Fruit fly (Drosophila melanogaster): ENCODE data around the gene CG46394.
A peak's percentile ranks its signal among the peaks of the same experiment; 100 is the strongest.

CG46394 gene

DNA sequence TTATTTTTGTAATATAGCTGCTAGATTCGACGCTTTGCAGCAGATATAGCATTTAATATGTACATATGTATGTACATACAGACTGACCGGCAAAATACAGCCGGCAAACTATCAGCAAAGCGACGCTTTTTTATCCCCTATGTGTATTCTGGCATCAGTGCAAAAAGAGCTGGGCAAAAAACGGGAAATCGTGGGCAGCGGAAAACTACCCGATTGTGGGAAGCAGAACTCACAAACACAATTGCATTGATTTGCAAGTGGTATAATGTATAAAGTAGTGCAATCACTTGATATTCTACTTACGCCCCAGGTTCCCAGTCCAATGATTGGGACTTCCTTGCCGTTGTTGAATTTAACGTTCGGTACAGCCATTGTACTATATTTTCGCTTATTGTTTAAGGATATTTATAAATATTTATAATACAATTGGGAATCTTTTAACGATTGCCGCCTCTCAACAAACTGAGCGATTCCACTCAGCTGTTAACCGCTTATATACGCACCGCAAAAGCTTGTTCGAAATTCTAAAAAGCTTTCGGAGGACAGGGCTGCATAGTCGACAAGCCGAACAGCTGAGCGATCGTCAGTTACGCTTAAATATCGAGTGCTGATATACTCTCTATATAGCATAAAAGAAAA, 23.2 kb downstream of the CG46394 start (continued):
- TF ChIP-seq B-H2 (GFP tag; optimal IDR thresholded peaks at IDR 0.05) (peak; percentile 15), gem (tag; optimal IDR thresholded peaks at IDR 0.05) (no peak), Fer1 (GFP tag; optimal IDR thresholded peaks at IDR 0.05) (peak; percentile 20), CG13296 (GFP tag; optimal IDR thresholded peaks at IDR 0.05) (peak; percentile 5), CG34224 (GFP tag; IDR thresholded peaks at IDR 0.05; ENCODE audit: partially characterized antibody) (peak; percentile 25; the same call in 1 of the 3 replicates), slbo (GFP tag; IDR thresholded peaks at IDR 0.05) (peak; percentile 25; the same call in 1 of the 2 replicates), chinmo (GFP tag; IDR thresholded peaks at IDR 0.05; ENCODE audit: partially characterized antibody) (peak; percentile 43; the same call in 1 of the 4 replicates), Sry-δ (GFP tag; optimal IDR thresholded peaks at IDR 0.05) (no peak), unc-4 (GFP tag; IDR thresholded peaks at IDR 0.05; ENCODE audit: partially characterized antibody) (peak; percentile 21; the same call in 1 of the 2 replicates), CG2199 (GFP tag; IDR thresholded peaks at IDR 0.05) (peak; percentile 91), HHEX (GFP tag; optimal IDR thresholded peaks at IDR 0.05) (no peak), Bgb (GFP tag; IDR thresholded peaks at IDR 0.05; ENCODE audit: partially characterized antibody) (peak; percentile 31; the same call in 1 of the 2 replicates), gsb-n (tag; optimal IDR thresholded peaks at IDR 0.05) (no peak), CG7928 (GFP tag; optimal IDR thresholded peaks at IDR 0.05) (peak; percentile 94), nom (GFP tag; optimal IDR thresholded peaks at IDR 0.05) (peak; percentile 68), CG7786 (GFP tag; optimal IDR thresholded peaks at IDR 0.05) (no peak), CG12659 (GFP tag; optimal IDR thresholded peaks at IDR 0.05) (no peak), Dp (GFP tag; optimal IDR thresholded peaks at IDR 0.05) (peak; percentile 18), CG15601 (tag; optimal IDR thresholded peaks at IDR 0.05) (no peak), CG14441 (GFP tag; IDR thresholded peaks at IDR 0.05) (0 out of 2 replicates have a peak, but pooled peaks have one; percentile 5), Taf1 (GFP tag; IDR thresholded peaks at IDR 0.05) (no peak), CG8290 (GFP tag; optimal IDR thresholded peaks at IDR 0.05) (no peak), CG8290 (tag; optimal IDR thresholded peaks at IDR 0.05) (no peak), trh (GFP tag; optimal IDR thresholded peaks at IDR 0.05) (no peak), zf30C (GFP tag; optimal IDR thresholded peaks at IDR 0.05) (no peak), Rfx (GFP tag; IDR thresholded peaks at IDR 0.05) (no peak), sens (GFP tag) (peak; percentile 46), CG15514 (GFP tag; optimal IDR thresholded peaks at IDR 0.05) (peak; percentile 16), CG13287 (GFP tag; IDR thresholded peaks at IDR 0.05; ENCODE audit: partially characterized antibody) (peak; percentile 59)

DNA sequence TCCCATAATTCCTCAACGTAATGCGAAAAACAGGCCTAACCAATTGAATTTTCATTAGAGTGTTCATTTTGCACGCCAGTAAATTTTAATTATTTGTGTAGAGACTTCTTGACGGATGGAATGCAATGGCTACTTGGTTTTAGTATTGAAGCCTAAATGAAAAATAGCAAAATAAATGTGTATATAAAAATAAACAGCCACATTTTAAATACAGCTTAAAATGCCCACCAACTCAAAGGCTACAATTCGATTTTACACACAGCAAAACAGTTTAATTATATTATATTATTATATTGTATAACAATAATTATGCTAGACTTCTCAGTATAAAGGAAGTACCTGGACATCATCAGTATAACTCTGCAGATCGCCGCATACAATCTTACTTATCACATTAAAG, 24.1 kb downstream of the CG46394 start, which contains the start of gene Akr1B:
Akr1B (minus strand) TSS at position 101 of the 400 bp plus-strand sequence.
- TF ChIP-seq twi (tag; optimal IDR thresholded peaks at IDR 0.05), result no peak
- no peak for TF ChIP-seq lov (optimal IDR thresholded peaks at IDR 0.05)
- no peak for TF ChIP-seq lov (GFP tag; IDR thresholded peaks at IDR 0.05)
- no peak for TF ChIP-seq caup (GFP tag; optimal IDR thresholded peaks at IDR 0.05; ENCODE audit: severe bottlenecking)
- no peak for TF ChIP-seq HLHmδ (GFP tag; optimal IDR thresholded peaks at IDR 0.05)
- no peak for TF ChIP-seq sr (GFP tag; IDR thresholded peaks at IDR 0.05)
- no peak for TF ChIP-seq CG2678 (tag; optimal IDR thresholded peaks at IDR 0.05)
- TF ChIP-seq Nf-YB (GFP tag; optimal IDR thresholded peaks at IDR 0.05), result no peak
- TF ChIP-seq CG14014 (GFP tag; IDR thresholded peaks at IDR 0.05), result no peak
- TF ChIP-seq insv (GFP tag; optimal IDR thresholded peaks at IDR 0.05), result no peak
- TF ChIP-seq CG13894 (tag; optimal IDR thresholded peaks at IDR 0.05), result no peak
- no peak for TF ChIP-seq CG12219 (GFP tag; optimal IDR thresholded peaks at IDR 0.05)
- TF ChIP-seq CG3163 (GFP tag; optimal IDR thresholded peaks at IDR 0.05), result no peak

All from whole organism, embryonic.